Fruit fly (Drosophila melanogaster): Measurements from ENCODE around the gene CG33500.

DNA sequence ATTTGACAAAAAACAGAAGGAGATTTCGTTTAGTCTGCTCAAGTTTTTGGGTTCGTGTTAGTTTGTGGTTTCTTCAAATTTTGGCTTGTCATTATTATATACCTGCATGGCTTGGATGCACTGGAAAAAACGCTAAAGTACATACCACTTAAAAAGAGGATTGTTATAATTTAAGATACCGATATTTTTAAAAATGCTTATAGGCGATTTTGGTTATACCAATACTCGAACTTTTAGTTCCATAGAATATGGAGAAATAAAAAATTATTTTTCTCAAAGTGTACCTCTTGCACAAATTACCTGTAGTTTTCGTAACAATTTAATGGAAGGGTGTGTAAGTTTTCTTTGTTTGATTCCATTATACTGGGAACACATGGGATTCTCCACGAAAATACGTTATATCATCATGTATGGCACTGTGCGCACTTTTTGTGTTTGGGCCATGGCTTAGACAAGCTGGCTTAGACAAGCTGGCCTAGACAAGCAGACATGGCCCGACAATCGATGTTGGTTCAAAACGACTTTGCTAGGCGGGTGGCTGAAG lies 43.0 kb upstream of the CG33500 start, which contains the start of gene Fum3:
- TF ChIP-seq Pif1B (GFP tag; optimal IDR thresholded peaks at IDR 0.05) (no peak), D1 (tag; optimal IDR thresholded peaks at IDR 0.05) (no peak), Snoo (tag; optimal IDR thresholded peaks at IDR 0.05) (no peak), CG15710 (tag; optimal IDR thresholded peaks at IDR 0.05) (no peak), CG8301 (tag; optimal IDR thresholded peaks at IDR 0.05) (no peak), CG34367 (tag; optimal IDR thresholded peaks at IDR 0.05) (no peak), CG13204 (GFP tag; optimal IDR thresholded peaks at IDR 0.05) (no peak), CG8159 (tag; optimal IDR thresholded peaks at IDR 0.05) (no peak), CG17806 (tag; optimal IDR thresholded peaks at IDR 0.05) (no peak), CG4496 (GFP tag; IDR thresholded peaks at IDR 0.05) (no peak), CG9948 (tag; optimal IDR thresholded peaks at IDR 0.05) (no peak), EcR (GFP tag; optimal IDR thresholded peaks at IDR 0.05) (no peak), Pif1A (GFP tag; optimal IDR thresholded peaks at IDR 0.05) (no peak)
